Worm (Caenorhabditis elegans) whole organism, L4 larva: ENCODE results near the gene T09F5.2.

Experiments
- ama-1 ChIP-seq: fragments of 150-350 bp; optimal IDR thresholded peaks from 2 replicates; lab custom pipeline; 2014; ENCODE audit warnings: inconsistent platforms, mixed read lengths
- arid-1 ChIP-seq: fragments of 200-800 bp; sonication (Bioruptor generic); conservative IDR thresholded peaks from 2 replicates; pipeline ENCODE4 v1.3.6; 2022; ENCODE audit warnings: missing genetic modification reagents, missing genetic modification characterization, missing compliant biosample characterization
- nhr-111 ChIP-seq: fragments of 200-800 bp; sonication (Bioruptor generic); optimal IDR thresholded peaks from 2 replicates; lab custom pipeline; 2018; ENCODE audit warnings: mild to moderate bottlenecking, missing genetic modification characterization, missing compliant biosample characterization
- saeg-2 ChIP-seq: fragments of 200-800 bp; sonication (Bioruptor generic); IDR thresholded peaks from 2 replicates; pipeline ENCODE4 v1.3.6; 2022; ENCODE audit warnings: missing genetic modification reagents, missing genetic modification characterization, missing compliant biosample characterization
- snpc-4 ChIP-seq: fragments of 150-350 bp; optimal IDR thresholded peaks from 2 replicates; lab custom pipeline; 2014; ENCODE audit warnings: missing biosample characterization, missing genetic modification characterization

ce11 chrV:15150661-15151060 is at the start of gene T09F5.2:
- no peak for TF ChIP-seq arid-1 (GFP tag; lab: Robert Waterston, UW)
- TF ChIP-seq saeg-2 (GFP tag; lab: Robert Waterston, UW): no peak
- TF ChIP-seq snpc-4: no peak
- no peak for TF ChIP-seq ama-1 (lab: Kevin White, UChicago)
- no peak for TF ChIP-seq nhr-111 (GFP tag; lab: Kevin White, UChicago)
